Worm (Caenorhabditis elegans) whole organism, L3 larva: ENCODE measurements around the gene ZK792.4.

Experiments
- ZK546.5 ChIP-seq: sonication (generic microtip); optimal IDR thresholded peaks from 2 replicates; lab custom pipeline; 2017; ENCODE audit warnings: missing biosample characterization, missing genetic modification characterization
- jun-1 ChIP-seq: fragments of 150-350 bp; optimal IDR thresholded peaks from 2 replicates; lab custom pipeline; 2014; ENCODE audit warnings: missing biosample characterization, missing genetic modification reagents, missing genetic modification characterization
- lin-39 ChIP-seq: fragments of 150-350 bp; optimal IDR thresholded peaks from 2 replicates; lab custom pipeline; 2018; ENCODE audit warnings: missing biosample characterization, missing genetic modification reagents, missing genetic modification characterization
- nhr-77 ChIP-seq: fragments of 150-350 bp; optimal IDR thresholded peaks from 2 replicates; lab custom pipeline; 2014; ENCODE audit warnings: missing biosample characterization, missing genetic modification characterization

- TF ChIP-seq nhr-77 (tag; lab: Kevin White, UChicago) (no peak), ZK546.5 (tag; lab: Kevin White, UChicago) (no peak), lin-39 (tag; lab: Kevin White, UChicago) (no peak), jun-1 (tag; lab: Kevin White, UChicago) (no peak)
Measured at ce11 chrIV:11694143-11694542, 12.3 kb upstream of the ZK792.4 start, which contains the start of gene ZK792.7.
